Worm (Caenorhabditis elegans) whole organism, L3 larva: ENCODE results near the gene let-4.

Experiments used
- lin-15B ChIP-seq: fragments of 150-350 bp; optimal IDR thresholded peaks from 2 replicates; lab custom pipeline; 2014; ENCODE audit warnings: missing biosample characterization, missing genetic modification characterization
- snpc-4 ChIP-seq: fragments of 150-350 bp; optimal IDR thresholded peaks from 2 replicates; lab custom pipeline; 2014; ENCODE audit warnings: missing biosample characterization, missing genetic modification characterization

DNA sequence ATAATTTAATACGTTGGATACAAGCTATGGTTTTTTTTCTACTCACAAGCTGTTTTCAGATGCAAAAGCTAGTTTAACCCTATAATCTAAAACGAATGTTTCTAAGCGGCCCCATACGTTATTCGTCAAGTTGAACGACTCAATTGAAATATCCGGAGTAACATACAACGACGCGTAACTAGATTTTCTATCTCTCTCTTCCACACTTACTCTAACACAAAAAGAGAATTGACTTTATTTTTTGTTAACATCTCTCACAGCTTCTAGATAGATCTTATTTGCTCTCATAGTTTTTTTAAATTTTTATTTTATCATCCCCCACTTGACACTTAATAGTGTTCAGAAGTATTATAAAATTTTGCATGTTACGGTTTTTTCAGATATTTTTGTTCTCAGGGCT is 15.5 kb downstream of the let-4 start:
- no peak for TF ChIP-seq snpc-4 (tag; lab: Kevin White, UChicago)
- no peak for TF ChIP-seq lin-15B (tag; lab: Kevin White, UChicago)
